Worm (Caenorhabditis elegans) whole organism, late embryonic: ENCODE measurements around the gene Y38E10A.34.

Experiments
- F13H6.1 ChIP-seq: sonication (generic microtip); optimal IDR thresholded peaks from 2 replicates; lab custom pipeline; 2016; ENCODE audit warnings: missing genetic modification characterization, missing compliant biosample characterization
- ahr-1 ChIP-seq: sonication (generic microtip); optimal IDR thresholded peaks from 2 replicates; lab custom pipeline; 2016; ENCODE audit warnings: missing genetic modification characterization, missing compliant biosample characterization
- ama-1 ChIP-seq: fragments of 150-350 bp; optimal IDR thresholded peaks from 2 replicates; lab custom pipeline; 2014
- ceh-31 ChIP-seq: sonication (generic microtip); optimal IDR thresholded peaks from 2 replicates; lab custom pipeline; 2016; ENCODE audit warnings: missing genetic modification characterization, missing compliant biosample characterization
- ceh-45 ChIP-seq: fragments of 200-800 bp; sonication (Bioruptor generic); IDR thresholded peaks from 2 replicates; pipeline ENCODE4 v1.3.6; 2022; ENCODE audit warnings: missing genetic modification reagents, missing genetic modification characterization, missing compliant biosample characterization
- hlh-8 ChIP-seq: sonication (generic microtip); optimal IDR thresholded peaks from 2 replicates; lab custom pipeline; 2016; ENCODE audit warnings: missing genotype, missing genetic modification characterization, missing compliant biosample characterization
- nfya-1 ChIP-seq: sonication (generic microtip); optimal IDR thresholded peaks from 2 replicates; lab custom pipeline; 2017; ENCODE audit warnings: missing genetic modification characterization, mild to moderate bottlenecking, missing compliant biosample characterization, antibody characterized with exemption, moderate library complexity
- nhr-11 ChIP-seq: fragments of 150-350 bp; optimal IDR thresholded peaks from 2 replicates; lab custom pipeline; 2014; ENCODE audit warnings: missing biosample characterization, missing genetic modification characterization
- npax-4 ChIP-seq: sonication (generic microtip); optimal IDR thresholded peaks from 2 replicates; lab custom pipeline; 2016; ENCODE audit warnings: missing genetic modification characterization, missing compliant biosample characterization
- pqm-1 ChIP-seq: sonication (generic microtip); optimal IDR thresholded peaks from 2 replicates; lab custom pipeline; 2016; ENCODE audit warnings: missing genetic modification characterization, missing compliant biosample characterization
- sox-2 ChIP-seq: fragments of 200-800 bp; sonication (Bioruptor generic); IDR thresholded peaks from 2 replicates; pipeline ENCODE4 v1.3.6; 2022; ENCODE audit warnings: missing genetic modification reagents, missing genetic modification characterization, missing compliant biosample characterization

ce11 chrII:12616081-12616480, 14.9 kb upstream of the Y38E10A.34 start, which contains the start of gene nspe-6:
- TF ChIP-seq ceh-45 (GFP tag; lab: Robert Waterston, UW) (no peak), npax-4 (no peak), pqm-1 (no peak), ama-1 (lab: Kevin White, UChicago) (no peak), nfya-1 (tag; lab: Kevin White, UChicago) (no peak), ceh-31 (tag; lab: Kevin White, UChicago) (no peak), F13H6.1 (tag; lab: Kevin White, UChicago) (no peak), sox-2 (GFP tag; lab: Robert Waterston, UW) (no peak), nhr-11 (tag; lab: Kevin White, UChicago) (no peak), ahr-1 (tag; lab: Kevin White, UChicago) (no peak), hlh-8 (tag; lab: Kevin White, UChicago) (no peak)
